Worm (Caenorhabditis elegans) whole organism, L2 larva: ENCODE measurements around the gene pap-2.
A peak's percentile ranks its signal among the peaks of the same experiment; 100 is the strongest.

Source experiments
- C34F6.9 ChIP-seq: fragments of 150-350 bp; optimal IDR thresholded peaks from 2 replicates; lab custom pipeline; 2014; ENCODE audit warnings: missing biosample characterization, missing genetic modification characterization
- F13H6.1 ChIP-seq: sonication (generic microtip); optimal IDR thresholded peaks from 2 replicates; lab custom pipeline; 2016; ENCODE audit warnings: missing genetic modification characterization, missing compliant biosample characterization
- Y55F3AM.14 ChIP-seq: fragments of 200-800 bp; sonication (Bioruptor generic); optimal IDR thresholded peaks from 2 replicates; lab custom pipeline; 2018; ENCODE audit warnings: mild to moderate bottlenecking, missing genetic modification characterization, missing compliant biosample characterization
- ZK546.5 ChIP-seq: sonication (generic microtip); optimal IDR thresholded peaks from 2 replicates; lab custom pipeline; 2017; ENCODE audit warnings: missing biosample characterization, missing genetic modification characterization
- aly-2 ChIP-seq: fragments of 150-350 bp; optimal IDR thresholded peaks from 2 replicates; lab custom pipeline; 2014; ENCODE audit warnings: missing biosample characterization, missing genetic modification characterization
- ama-1 ChIP-seq: fragments of 150-350 bp; optimal IDR thresholded peaks from 2 replicates; lab custom pipeline; 2018; ENCODE audit warnings: inconsistent platforms
- blmp-1 ChIP-seq: sonication (generic microtip); optimal IDR thresholded peaks from 2 replicates; lab custom pipeline; 2017; ENCODE audit warnings: missing genetic modification characterization, mild to moderate bottlenecking, missing compliant biosample characterization, antibody characterized with exemption, moderate library complexity; ENCODE audit not compliant: insufficient read depth
- ceh-16 ChIP-seq: fragments of 150-350 bp; optimal IDR thresholded peaks from 2 replicates; lab custom pipeline; 2014; ENCODE audit warnings: missing biosample characterization, missing genetic modification characterization
- crh-2 ChIP-seq: sonication (generic microtip); optimal IDR thresholded peaks from 2 replicates; lab custom pipeline; 2017; ENCODE audit warnings: missing biosample characterization, missing genetic modification characterization
- dmd-4 ChIP-seq: sonication (generic microtip); optimal IDR thresholded peaks from 2 replicates; lab custom pipeline; 2017; ENCODE audit warnings: missing biosample characterization, missing genetic modification characterization
- elt-1 ChIP-seq: fragments of 150-350 bp; optimal IDR thresholded peaks from 2 replicates; lab custom pipeline; 2014; ENCODE audit warnings: missing biosample characterization, missing genetic modification characterization
- elt-3 ChIP-seq: sonication (generic microtip); optimal IDR thresholded peaks from 2 replicates; lab custom pipeline; 2017; ENCODE audit warnings: missing biosample characterization, missing genetic modification characterization
- fos-1 ChIP-seq: fragments of 150-350 bp; optimal IDR thresholded peaks from 2 replicates; lab custom pipeline; 2014; ENCODE audit warnings: missing biosample characterization, missing genetic modification characterization
- gmeb-1 ChIP-seq: fragments of 150-350 bp; optimal IDR thresholded peaks from 2 replicates; lab custom pipeline; 2014; ENCODE audit warnings: missing biosample characterization, missing genetic modification characterization
- lin-13 ChIP-seq: fragments of 150-350 bp; optimal IDR thresholded peaks from 2 replicates; lab custom pipeline; 2014; ENCODE audit warnings: missing biosample characterization, missing genetic modification reagents, missing genetic modification characterization
- lin-39 ChIP-seq: fragments of 150-350 bp; optimal IDR thresholded peaks from 2 replicates; lab custom pipeline; 2014; ENCODE audit warnings: missing biosample characterization, missing genetic modification reagents, missing genetic modification characterization
- lsy-2 ChIP-seq, 2 experiments: fragments of 150-350 bp in 1 of 2; sonication (generic microtip) in 1 of 2; optimal IDR thresholded peaks; 2 replicates each; lab custom pipeline; 2014 to 2017; ENCODE audit warnings: missing biosample characterization in 2 of 2, missing genetic modification characterization in 2 of 2
- mdl-1 ChIP-seq, 2 experiments: fragments of 150-350 bp in 1 of 2; sonication (generic microtip) in 1 of 2; optimal IDR thresholded peaks; 2 replicates each; lab custom pipeline; 2017; ENCODE audit warnings: missing biosample characterization in 2 of 2, missing genetic modification characterization in 2 of 2
- nhr-10 ChIP-seq: sonication (generic microtip); optimal IDR thresholded peaks from 2 replicates; lab custom pipeline; 2017; ENCODE audit warnings: missing biosample characterization, missing genetic modification characterization
- nhr-11 ChIP-seq: fragments of 150-350 bp; optimal IDR thresholded peaks from 2 replicates; lab custom pipeline; 2014; ENCODE audit warnings: missing biosample characterization, missing genetic modification characterization
- nhr-129 ChIP-seq: fragments of 150-350 bp; optimal IDR thresholded peaks from 2 replicates; lab custom pipeline; 2014; ENCODE audit warnings: missing biosample characterization, missing genetic modification characterization
- nhr-21 ChIP-seq: fragments of 150-350 bp; optimal IDR thresholded peaks from 2 replicates; lab custom pipeline; 2014; ENCODE audit warnings: missing biosample characterization, missing genetic modification characterization
- nhr-23 ChIP-seq: fragments of 150-350 bp; optimal IDR thresholded peaks from 2 replicates; lab custom pipeline; 2014; ENCODE audit warnings: missing biosample characterization, missing genetic modification reagents, missing genetic modification characterization
- nhr-237 ChIP-seq: fragments of 150-350 bp; optimal IDR thresholded peaks from 2 replicates; lab custom pipeline; 2014; ENCODE audit warnings: missing biosample characterization, missing genetic modification characterization
- nhr-25 ChIP-seq: fragments of 150-350 bp; sonication (generic microtip); optimal IDR thresholded peaks from 3 replicates; lab custom pipeline; 2014; ENCODE audit warnings: missing biosample characterization, missing genetic modification characterization
- nhr-77 ChIP-seq: fragments of 150-350 bp; optimal IDR thresholded peaks from 2 replicates; lab custom pipeline; 2014; ENCODE audit warnings: missing biosample characterization, missing genetic modification characterization
- sem-4 ChIP-seq: fragments of 150-350 bp; optimal IDR thresholded peaks from 2 replicates; lab custom pipeline; 2014; ENCODE audit warnings: missing biosample characterization, missing genetic modification reagents, missing genetic modification characterization
- skn-1 ChIP-seq: sonication (generic microtip); optimal IDR thresholded peaks from 2 replicates; lab custom pipeline; 2017; ENCODE audit warnings: missing biosample characterization, missing genetic modification characterization
- sma-3 ChIP-seq: sonication (generic microtip); optimal IDR thresholded peaks from 2 replicates; lab custom pipeline; 2016; ENCODE audit warnings: missing genetic modification reagents, missing genetic modification characterization, missing compliant biosample characterization
- sma-9 ChIP-seq, 2 experiments: fragments of 150-350 bp in 1 of 2; sonication (generic microtip) in 1 of 2; optimal IDR thresholded peaks; 2 replicates each; lab custom pipeline; 2014 to 2016; ENCODE audit warnings: missing genetic modification characterization in 2 of 2, mild to moderate bottlenecking in 1 of 2, missing biosample characterization in 1 of 2, missing compliant biosample characterization in 1 of 2, missing genetic modification reagents in 1 of 2, moderate library complexity in 1 of 2
- snpc-4 ChIP-seq: fragments of 150-350 bp; optimal IDR thresholded peaks from 2 replicates; lab custom pipeline; 2014; ENCODE audit warnings: missing biosample characterization, missing genetic modification characterization
- unc-55 ChIP-seq: fragments of 150-350 bp; sonication (generic microtip); optimal IDR thresholded peaks from 3 replicates; lab custom pipeline; 2014; ENCODE audit warnings: missing biosample characterization, missing genetic modification reagents, missing genetic modification characterization
- unc-62 ChIP-seq: fragments of 150-350 bp; optimal IDR thresholded peaks from 2 replicates; lab custom pipeline; 2014; ENCODE audit warnings: missing biosample characterization, missing genetic modification reagents, missing genetic modification characterization
- zag-1 ChIP-seq: fragments of 150-350 bp; optimal IDR thresholded peaks from 2 replicates; lab custom pipeline; 2014; ENCODE audit warnings: missing biosample characterization, missing genetic modification characterization
- ztf-1 ChIP-seq: fragments of 200-800 bp; sonication (Bioruptor generic); conservative IDR thresholded peaks from 2 replicates; pipeline ENCODE4 v1.3.6; 2022; ENCODE audit warnings: missing genetic modification characterization, missing compliant biosample characterization
- ztf-11 ChIP-seq: sonication (generic microtip); optimal IDR thresholded peaks from 2 replicates; lab custom pipeline; 2017; ENCODE audit warnings: missing biosample characterization, missing genetic modification characterization
- ztf-4 ChIP-seq: fragments of 150-350 bp; optimal IDR thresholded peaks from 2 replicates; lab custom pipeline; 2014; ENCODE audit warnings: missing biosample characterization, missing genetic modification characterization

The pap-2 gene

DNA sequence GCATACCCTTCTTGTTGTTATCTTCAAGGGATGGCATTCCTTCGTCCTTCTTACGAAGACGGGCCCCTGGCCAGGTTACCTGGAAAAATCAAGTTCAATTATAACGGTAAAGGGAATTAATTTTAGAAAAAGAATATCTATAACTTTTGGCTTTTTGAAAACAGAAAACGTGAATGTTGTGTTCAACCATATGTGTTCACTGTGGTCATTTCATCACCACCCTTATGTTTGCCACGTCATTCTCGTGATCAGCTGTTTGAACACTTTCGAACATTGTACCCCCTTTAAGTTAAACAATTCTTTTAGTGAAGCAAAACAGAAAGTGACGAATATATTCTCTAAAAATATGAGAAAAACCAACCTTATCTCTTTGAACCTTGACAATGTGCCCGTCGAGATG is 9.6 kb upstream of the pap-2 start:
- no peak for TF ChIP-seq nhr-11 (tag; lab: Kevin White, UChicago)
- TF ChIP-seq lin-39 = no peak
- no peak for TF ChIP-seq fos-1 (tag; lab: Kevin White, UChicago)
- no peak for TF ChIP-seq elt-1 (tag; lab: Kevin White, UChicago)
- no peak for TF ChIP-seq nhr-77 (tag; lab: Kevin White, UChicago)
- TF ChIP-seq sma-9 (GFP tag; optimal IDR thresholded peaks at IDR 0.05; lab: Kevin White, UChicago) = no peak
- no peak for TF ChIP-seq sma-9 (tag; optimal IDR thresholded peaks at IDR 0.05; lab: Kevin White, UChicago)
- TF ChIP-seq ZK546.5 (tag; lab: Kevin White, UChicago) = no peak
- TF ChIP-seq Y55F3AM.14 (GFP tag; lab: Kevin White, UChicago) = no peak
- TF ChIP-seq ztf-4 (tag; lab: Kevin White, UChicago) = no peak
- TF ChIP-seq nhr-25 (tag; lab: Kevin White, UChicago) = no peak
- no peak for TF ChIP-seq ztf-1 (GFP tag; lab: Robert Waterston, UW)
- TF ChIP-seq lsy-2 (tag; optimal IDR thresholded peaks at IDR 0.05; lab: Kevin White, UChicago) = no peak
- no peak for TF ChIP-seq dmd-4 (tag; lab: Kevin White, UChicago)
- TF ChIP-seq unc-55 (GFP tag; lab: Kevin White, UChicago) = no peak
- TF ChIP-seq unc-62 = no peak
- TF ChIP-seq lin-13 (GFP tag; lab: Kevin White, UChicago) = no peak
- TF ChIP-seq crh-2 (tag; lab: Kevin White, UChicago) = no peak
- TF ChIP-seq zag-1 (tag; lab: Kevin White, UChicago) = no peak
- TF ChIP-seq ama-1 (lab: Kevin White, UChicago) = no peak

DNA sequence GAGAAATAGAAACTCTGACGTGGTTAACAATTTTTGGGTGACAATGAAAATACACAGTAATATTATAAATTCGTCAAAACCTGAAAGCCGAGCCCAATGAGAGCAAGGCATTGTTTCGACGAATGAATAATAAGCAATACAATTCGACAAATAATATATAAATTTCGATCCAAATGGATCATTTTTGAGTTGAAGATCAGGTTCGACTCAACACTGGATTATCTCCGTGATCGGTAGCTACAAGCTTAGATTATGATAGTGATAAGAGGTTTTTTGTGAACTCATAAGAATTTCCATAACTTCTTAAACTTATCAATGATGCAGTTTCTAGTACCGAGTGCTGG is 8.7 kb upstream of the pap-2 start:
- TF ChIP-seq ztf-1 (GFP tag; lab: Robert Waterston, UW) = no peak
- no peak for TF ChIP-seq ztf-11
- no peak for TF ChIP-seq aly-2 (tag; lab: Kevin White, UChicago)
- peak; percentile 51 for TF ChIP-seq nhr-21
- TF ChIP-seq lsy-2 (tag; optimal IDR thresholded peaks at IDR 0.05; lab: Kevin White, UChicago) = peak in 1 of 2 experiments; percentile 7
- no peak for TF ChIP-seq blmp-1 (tag; lab: Kevin White, UChicago)
- no peak for TF ChIP-seq Y55F3AM.14 (GFP tag; lab: Kevin White, UChicago)
- TF ChIP-seq sma-9 (GFP tag; optimal IDR thresholded peaks at IDR 0.05; lab: Kevin White, UChicago) = peak; percentile 10
- TF ChIP-seq sma-9 (tag; optimal IDR thresholded peaks at IDR 0.05; lab: Kevin White, UChicago) = no peak

DNA sequence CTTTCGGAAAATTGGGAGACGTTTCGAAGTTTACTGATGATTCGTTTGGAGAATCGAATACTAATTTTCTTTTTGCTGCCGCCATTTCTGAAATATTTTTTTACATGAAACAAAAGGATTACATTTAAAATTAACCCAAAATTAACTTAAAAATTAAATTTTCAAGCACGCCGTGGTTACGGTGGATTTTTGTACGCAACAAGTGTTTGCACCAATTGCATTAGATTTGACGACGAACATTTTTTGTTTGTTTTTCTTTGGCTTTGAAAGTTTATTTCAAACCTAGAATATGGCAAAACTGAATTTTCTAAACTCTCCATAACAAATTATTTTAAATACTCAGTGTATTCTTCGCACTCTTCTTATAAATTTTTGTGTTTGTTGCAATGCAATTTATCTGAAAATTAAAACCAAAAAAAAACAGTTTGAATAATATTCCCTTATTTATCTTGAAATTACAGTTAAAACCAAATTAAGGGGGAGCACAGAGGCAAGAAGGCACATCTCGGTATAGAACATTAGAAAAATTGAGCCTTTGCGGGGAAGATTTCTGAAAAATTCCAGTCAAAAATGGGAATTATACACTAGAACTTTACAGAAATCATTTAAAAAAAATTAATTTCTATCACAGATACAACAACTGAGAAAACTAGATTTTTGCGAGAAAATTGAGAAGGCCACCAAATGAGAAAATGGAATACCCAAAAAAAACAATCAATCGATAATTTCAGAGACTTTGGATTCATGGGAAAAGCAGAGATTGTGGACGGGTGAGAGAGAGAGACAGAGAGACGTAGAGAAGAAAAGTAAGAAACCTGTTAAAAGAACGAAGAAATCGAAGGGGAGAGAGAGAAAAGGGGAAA is 8.1 kb upstream of the pap-2 start, which contains the start of gene hal-3:
TSS of gene hal-3 (minus strand) at position 87 of the 863 bp plus-strand sequence.
- peak in 1 of 2 experiments; percentile 53 for TF ChIP-seq lsy-2 (tag; optimal IDR thresholded peaks at IDR 0.05; lab: Kevin White, UChicago)
- TF ChIP-seq nhr-11 (tag; lab: Kevin White, UChicago) = peak; percentile 21
- TF ChIP-seq sma-3 (GFP tag; lab: Kevin White, UChicago) = peak; percentile 36
- TF ChIP-seq unc-55 (GFP tag; lab: Kevin White, UChicago) = no peak
- TF ChIP-seq, all 48 proteins: peak for 3

DNA sequence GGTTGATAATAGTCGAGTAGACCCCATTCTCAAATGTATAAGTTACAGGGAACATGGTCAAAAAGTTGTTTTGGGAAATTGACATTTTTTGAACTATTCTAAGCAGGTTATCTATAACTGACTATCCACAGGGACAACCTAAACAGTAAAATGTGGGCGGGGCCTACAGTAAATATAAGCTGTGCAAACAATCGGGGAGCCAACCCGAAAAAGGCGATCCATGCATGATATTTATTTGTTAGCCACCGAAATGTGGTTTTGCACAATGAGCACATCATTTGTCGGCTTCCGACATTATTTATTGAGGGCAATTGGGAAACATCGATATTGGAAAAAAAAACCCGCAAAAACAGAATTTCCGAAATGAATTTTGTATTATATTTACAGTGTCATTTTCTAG is 5.5 kb upstream of the pap-2 start, which contains the start of gene hlh-6:
TSS of gene hlh-6 (minus strand) at position 101 of the 400 bp plus-strand sequence.
- TF ChIP-seq unc-55 (GFP tag; lab: Kevin White, UChicago) (no peak), snpc-4 (tag; lab: Kevin White, UChicago) (no peak), nhr-25 (tag; lab: Kevin White, UChicago) (no peak), nhr-129 (tag; lab: Kevin White, UChicago) (no peak), nhr-21 (no peak), sma-9 (GFP tag; optimal IDR thresholded peaks at IDR 0.05; lab: Kevin White, UChicago) (no peak), sma-9 (tag; optimal IDR thresholded peaks at IDR 0.05; lab: Kevin White, UChicago) (no peak), ceh-16 (no peak), elt-3 (no peak), gmeb-1 (no peak), F13H6.1 (tag; lab: Kevin White, UChicago) (no peak), nhr-11 (tag; lab: Kevin White, UChicago) (no peak), ztf-1 (GFP tag; lab: Robert Waterston, UW) (no peak)
- TF ChIP-seq, all 48 proteins: peak for 0

DNA sequence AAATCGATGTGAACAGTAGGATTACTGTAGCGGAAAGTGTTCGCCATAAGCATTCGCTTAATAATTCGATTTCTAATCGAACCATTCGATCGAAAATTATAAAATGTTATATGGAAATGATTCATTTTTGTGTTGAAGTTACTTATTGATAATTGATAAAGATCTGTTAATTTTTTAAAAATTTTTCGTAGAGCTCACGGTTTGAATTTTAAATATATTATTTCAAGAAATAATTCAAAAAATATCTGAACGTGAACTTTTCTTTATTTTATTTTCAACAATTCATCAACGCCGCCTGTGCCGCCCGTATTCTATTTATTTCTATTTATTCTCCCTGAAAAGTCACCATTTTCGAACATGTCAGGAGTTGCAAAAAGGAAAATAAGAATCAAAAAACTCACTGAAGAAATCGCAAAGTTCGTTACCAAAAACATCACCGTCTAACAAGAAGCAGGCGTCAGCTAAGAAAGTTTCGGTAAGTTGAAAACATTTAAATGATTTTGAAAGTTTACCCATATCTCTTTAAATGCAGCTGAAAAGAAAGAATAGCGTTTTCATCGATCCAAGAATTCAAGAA is 2.2 kb upstream of the pap-2 start, which contains the start of the genes T15H9.5 and T15H9.4:
TSS of gene T15H9.5 (minus strand) at position 101 of the 577 bp plus-strand sequence.
TSS of gene T15H9.4 (plus strand) at position 527 of the 577 bp plus-strand sequence.
- TF ChIP-seq C34F6.9 (tag; lab: Kevin White, UChicago) (no peak), aly-2 (tag; lab: Kevin White, UChicago) (no peak), elt-3 (no peak), ceh-16 (no peak), unc-55 (GFP tag; lab: Kevin White, UChicago) (no peak), sem-4 (tag; lab: Kevin White, UChicago) (no peak), nhr-10 (tag; lab: Kevin White, UChicago) (no peak), blmp-1 (tag; lab: Kevin White, UChicago) (no peak), mdl-1 (tag; optimal IDR thresholded peaks at IDR 0.05; lab: Kevin White, UChicago) (no peak), skn-1 (tag; lab: Kevin White, UChicago) (no peak), nhr-23 (tag; lab: Kevin White, UChicago) (no peak), nhr-237 (tag; lab: Kevin White, UChicago) (no peak), sma-3 (GFP tag; lab: Kevin White, UChicago) (no peak)
